Fruit fly (Drosophila melanogaster) whole organism, prepupa: ENCODE results near the gene CG31371.

Experiments used
- CG10631 ChIP-seq: fragments of 200-800 bp; sonication (Bioruptor generic); optimal IDR thresholded peaks from 2 replicates; lab custom pipeline; 2016; ENCODE audit warnings: missing biosample characterization, missing genetic modification characterization
- CG10669 ChIP-seq: fragments of 200-800 bp; sonication (Bioruptor generic); optimal IDR thresholded peaks from 3 replicates; lab custom pipeline; 2018; ENCODE audit warnings: missing biosample characterization, mild to moderate bottlenecking, missing genetic modification characterization, moderate library complexity
- CG11762 ChIP-seq: fragments of 200-800 bp; sonication (Bioruptor generic); optimal IDR thresholded peaks from 3 replicates; lab custom pipeline; 2016; ENCODE audit warnings: missing biosample characterization, missing genetic modification characterization; ENCODE audit not compliant: insufficient read depth
- CG11902 ChIP-seq: fragments of 200-800 bp; sonication (Bioruptor generic); optimal IDR thresholded peaks from 3 replicates; lab custom pipeline; 2016; ENCODE audit warnings: missing biosample characterization, missing genetic modification characterization
- CG15336 ChIP-seq: fragments of 200-800 bp; sonication (Bioruptor generic); IDR thresholded peaks from 2 replicates; pipeline ENCODE4 v1.3.6; 2022; ENCODE audit warnings: missing biosample characterization, missing genetic modification characterization
- CG1621 ChIP-seq: fragments of 200-800 bp; sonication (Bioruptor generic); optimal IDR thresholded peaks from 3 replicates; lab custom pipeline; 2018; ENCODE audit warnings: missing biosample characterization, mild to moderate bottlenecking, missing genetic modification characterization
- CG16779 ChIP-seq: fragments of 200-800 bp; sonication (Bioruptor generic); optimal IDR thresholded peaks from 3 replicates; lab custom pipeline; 2017; ENCODE audit warnings: missing biosample characterization, mild to moderate bottlenecking, missing genetic modification characterization
- CG3032 ChIP-seq: fragments of 200-800 bp; optimal IDR thresholded peaks from 2 replicates; lab custom pipeline; 2019; ENCODE audit warnings: missing biosample characterization, mild to moderate bottlenecking, missing genetic modification characterization, moderate library complexity
- CG31627 ChIP-seq: fragments of 200-800 bp; sonication (Bioruptor generic); optimal IDR thresholded peaks from 3 replicates; lab custom pipeline; 2016; ENCODE audit warnings: missing biosample characterization, missing genetic modification characterization
- CG32006 ChIP-seq: fragments of 200-800 bp; sonication (Bioruptor generic); optimal IDR thresholded peaks from 3 replicates; lab custom pipeline; 2017; ENCODE audit warnings: missing biosample characterization, mild to moderate bottlenecking, missing genetic modification characterization
- CG34406 ChIP-seq: fragments of 200-800 bp; sonication (Bioruptor generic); optimal IDR thresholded peaks from 3 replicates; lab custom pipeline; 2016; ENCODE audit warnings: missing biosample characterization, missing genetic modification characterization
- CG3919 ChIP-seq: fragments of 200-800 bp; sonication (Bioruptor generic); optimal IDR thresholded peaks from 3 replicates; lab custom pipeline; 2016; ENCODE audit warnings: missing biosample characterization, missing genetic modification characterization
- CG6792 ChIP-seq: fragments of 200-800 bp; sonication (Bioruptor generic); optimal IDR thresholded peaks from 3 replicates; lab custom pipeline; 2016; ENCODE audit warnings: missing biosample characterization, missing genetic modification characterization
- CG8119 ChIP-seq: fragments of 200-800 bp; sonication (Bioruptor generic); IDR thresholded peaks from 3 replicates; pipeline ENCODE4 v1.3.6; 2022; ENCODE audit warnings: missing biosample characterization, missing genetic modification characterization
- CG8319 ChIP-seq: fragments of 200-800 bp; sonication (Bioruptor generic); optimal IDR thresholded peaks from 3 replicates; lab custom pipeline; 2016; ENCODE audit warnings: missing biosample characterization, missing genetic modification characterization
- CG8632 ChIP-seq: fragments of 200-800 bp; sonication (Bioruptor generic); optimal IDR thresholded peaks from 3 replicates; lab custom pipeline; 2016; ENCODE audit warnings: missing biosample characterization, missing genetic modification characterization
- CG9139 ChIP-seq: fragments of 200-800 bp; sonication (Bioruptor generic); optimal IDR thresholded peaks from 3 replicates; lab custom pipeline; 2017; ENCODE audit warnings: missing biosample characterization, mild to moderate bottlenecking, missing genetic modification characterization
- Eip75B ChIP-seq: fragments of 200-800 bp; sonication (Bioruptor generic); optimal IDR thresholded peaks from 3 replicates; lab custom pipeline; 2016; ENCODE audit warnings: missing biosample characterization, missing genetic modification characterization
- Eip78C ChIP-seq: fragments of 200-800 bp; sonication (Bioruptor generic); peaks from one replicate; lab custom pipeline; 2016; ENCODE audit warnings: missing biosample characterization, missing genetic modification characterization
- Eip93F ChIP-seq: fragments of 200-800 bp; sonication (Bioruptor generic); optimal IDR thresholded peaks from 2 replicates; lab custom pipeline; 2016; ENCODE audit warnings: missing biosample characterization, mild to moderate bottlenecking, missing genetic modification characterization
- Ets96B ChIP-seq: fragments of 200-800 bp; optimal IDR thresholded peaks from 2 replicates; lab custom pipeline; 2019; ENCODE audit warnings: missing biosample characterization, mild to moderate bottlenecking, missing genetic modification characterization, moderate library complexity
- Gug ChIP-seq: fragments of 200-800 bp; sonication (Bioruptor generic); IDR thresholded peaks from 2 replicates; pipeline ENCODE4 v1.3.6; 2022; ENCODE audit warnings: missing biosample characterization, missing genetic modification characterization
- Hr38 ChIP-seq: sonication (Bioruptor generic); optimal IDR thresholded peaks from 2 replicates; lab custom pipeline; 2016; ENCODE audit warnings: missing biosample characterization, missing genetic modification characterization
- Hr39 ChIP-seq: fragments of 200-800 bp; sonication (Bioruptor generic); optimal IDR thresholded peaks from 2 replicates; lab custom pipeline; 2016; ENCODE audit warnings: missing biosample characterization, missing genetic modification characterization
- Hr4 ChIP-seq: fragments of 200-800 bp; sonication (Bioruptor generic); optimal IDR thresholded peaks from 3 replicates; lab custom pipeline; 2016; ENCODE audit warnings: missing biosample characterization, missing genetic modification characterization
- Lpt ChIP-seq: fragments of 200-800 bp; sonication (Bioruptor generic); optimal IDR thresholded peaks from 3 replicates; lab custom pipeline; 2016; ENCODE audit warnings: missing biosample characterization, missing genetic modification characterization
- Sox102F ChIP-seq: fragments of 200-800 bp; sonication (Bioruptor generic); optimal IDR thresholded peaks from 2 replicates; lab custom pipeline; 2016; ENCODE audit warnings: missing biosample characterization, mild to moderate bottlenecking, missing genetic modification characterization
- Sox15 ChIP-seq: fragments of 200-800 bp; sonication (Bioruptor generic); optimal IDR thresholded peaks from 3 replicates; lab custom pipeline; 2016; ENCODE audit warnings: missing biosample characterization, missing genetic modification characterization
- cyc ChIP-seq: fragments of 200-800 bp; sonication (Bioruptor generic); optimal IDR thresholded peaks from 3 replicates; lab custom pipeline; 2016; ENCODE audit warnings: missing biosample characterization, missing genetic modification characterization
- dac ChIP-seq: fragments of 200-800 bp; sonication (Bioruptor generic); optimal IDR thresholded peaks from 2 replicates; lab custom pipeline; 2017; ENCODE audit warnings: missing biosample characterization, mild to moderate bottlenecking, missing genetic modification characterization
- dsx ChIP-seq: fragments of 200-800 bp; optimal IDR thresholded peaks from 3 replicates; lab custom pipeline; 2019; ENCODE audit warnings: missing biosample characterization, mild to moderate bottlenecking, missing genetic modification characterization, moderate library complexity; ENCODE audit not compliant: poor library complexity, severe bottlenecking
- esn ChIP-seq: fragments of 200-800 bp; sonication (Bioruptor generic); optimal IDR thresholded peaks from 2 replicates; lab custom pipeline; 2016; ENCODE audit warnings: missing biosample characterization, mild to moderate bottlenecking, missing genetic modification characterization, moderate library complexity
- fd59A ChIP-seq: fragments of 200-800 bp; sonication (Bioruptor generic); optimal IDR thresholded peaks from 2 replicates; lab custom pipeline; 2017; ENCODE audit warnings: missing biosample characterization, mild to moderate bottlenecking, missing genetic modification characterization, missing genetic modification reagents
- fd85E ChIP-seq: fragments of 200-800 bp; sonication (Bioruptor generic); optimal IDR thresholded peaks from 3 replicates; lab custom pipeline; 2016; ENCODE audit warnings: missing biosample characterization, missing genetic modification characterization
- fkh ChIP-seq: fragments of 200-800 bp; sonication (Bioruptor generic); optimal IDR thresholded peaks from 3 replicates; lab custom pipeline; 2017; ENCODE audit warnings: missing biosample characterization, mild to moderate bottlenecking, missing genetic modification characterization, moderate library complexity
- lz ChIP-seq: fragments of 200-800 bp; sonication (Bioruptor generic); optimal IDR thresholded peaks from 3 replicates; lab custom pipeline; 2016; ENCODE audit warnings: missing biosample characterization, missing genetic modification characterization
- net ChIP-seq: fragments of 200-800 bp; sonication (Bioruptor generic); optimal IDR thresholded peaks from 3 replicates; lab custom pipeline; 2016; ENCODE audit warnings: missing biosample characterization, missing genetic modification characterization
- salr ChIP-seq, 2 experiments: fragments of 200-800 bp; sonication (Bioruptor generic); optimal IDR thresholded peaks; 3 replicates each; lab custom pipeline; 2016 to 2018; ENCODE audit warnings: missing biosample characterization in 2 of 2, missing genetic modification characterization in 2 of 2, mild to moderate bottlenecking in 1 of 2
- spab ChIP-seq: fragments of 200-800 bp; sonication (Bioruptor generic); optimal IDR thresholded peaks from 2 replicates; lab custom pipeline; 2017; ENCODE audit warnings: missing biosample characterization, mild to moderate bottlenecking, missing genetic modification characterization, missing genetic modification reagents
- ss ChIP-seq, 2 experiments: fragments of 200-800 bp; sonication (Bioruptor generic); optimal IDR thresholded peaks; 2 replicates in 1 of 2; 3 replicates in 1 of 2; lab custom pipeline; 2017 to 2018; ENCODE audit warnings: mild to moderate bottlenecking in 2 of 2, missing biosample characterization in 2 of 2, missing genetic modification characterization in 2 of 2, moderate library complexity in 1 of 2
- vri ChIP-seq: fragments of 200-800 bp; sonication (Bioruptor generic); optimal IDR thresholded peaks from 3 replicates; lab custom pipeline; 2016; ENCODE audit warnings: missing biosample characterization, mild to moderate bottlenecking, missing genetic modification characterization

The CG31371 gene

dm6 chr3R:30501174-30501573 is 2.1 kb downstream of the CG31371 start (continued):
- TF ChIP-seq cyc (GFP tag; lab: Kevin White, UChicago), result peak; percentile 76
- no peak for TF ChIP-seq Lpt (GFP tag; lab: Kevin White, UChicago)
- TF ChIP-seq Sox15 (GFP tag; lab: Kevin White, UChicago), result peak; percentile 48
- TF ChIP-seq CG8119 (GFP tag; lab: Robert Waterston, UW), result peak; percentile 73
- TF ChIP-seq fd85E (GFP tag; lab: Kevin White, UChicago), result no peak
- peak; percentile 20 for TF ChIP-seq fd59A (GFP tag; lab: Kevin White, UChicago)
- TF ChIP-seq CG6792, result peak; percentile 70
- TF ChIP-seq CG3032, result no peak
- peak; percentile 76 for TF ChIP-seq CG3919 (GFP tag; lab: Kevin White, UChicago)
- TF ChIP-seq Eip93F (GFP tag; lab: Kevin White, UChicago), result no peak
- no peak for TF ChIP-seq Ets96B (tag; lab: Kevin White, UChicago)
- TF ChIP-seq CG10669 (GFP tag; lab: Kevin White, UChicago), result peak; percentile 56
- peak; percentile 21 for TF ChIP-seq CG16779 (tag; lab: Kevin White, UChicago)
- no peak for TF ChIP-seq Eip78C (GFP tag; lab: Kevin White, UChicago)
- no peak for TF ChIP-seq dsx (GFP tag; lab: Kevin White, UChicago)
- TF ChIP-seq CG32006, result peak; percentile 73
- TF ChIP-seq dac (GFP tag; lab: Kevin White, UChicago), result no peak
- TF ChIP-seq ss (GFP tag; optimal IDR thresholded peaks at IDR 0.05; lab: Kevin White, UChicago), result no peak
- TF ChIP-seq CG10631 (GFP tag; lab: Kevin White, UChicago), result peak; percentile 62
- peak; percentile 53; the same call in 1 of the 2 replicates for TF ChIP-seq Gug
- no peak for TF ChIP-seq fkh
- TF ChIP-seq CG8319, result peak; percentile 28
- TF ChIP-seq CG8632, result peak; percentile 26
- TF ChIP-seq CG9139, result peak; percentile 16
- TF ChIP-seq CG15336 (GFP tag; lab: Robert Waterston, UW), result peak; percentile 72
- TF ChIP-seq spab (GFP tag; lab: Kevin White, UChicago), result peak; percentile 38
- TF ChIP-seq esn (GFP tag; lab: Kevin White, UChicago), result no peak
- peak; percentile 88 for TF ChIP-seq Hr39 (GFP tag; lab: Kevin White, UChicago)
- TF ChIP-seq Hr38 (GFP tag; lab: Kevin White, UChicago), result no peak
- TF ChIP-seq vri (GFP tag; lab: Kevin White, UChicago), result no peak
- TF ChIP-seq Hr4 (GFP tag; lab: Kevin White, UChicago), result peak; percentile 78
- peak; percentile 25 for TF ChIP-seq CG11762
- peak; percentile 54 for TF ChIP-seq CG34406
- peak; percentile 76 for TF ChIP-seq lz (GFP tag; lab: Kevin White, UChicago)
- peak; percentile 63 for TF ChIP-seq Eip75B (GFP tag; lab: Kevin White, UChicago)
- TF ChIP-seq salr (GFP tag; optimal IDR thresholded peaks at IDR 0.05; lab: Kevin White, UChicago), result peak; percentile 1 to 41
- TF ChIP-seq net (GFP tag; lab: Kevin White, UChicago), result peak; percentile 47
- TF ChIP-seq, all 60 proteins: peak for 46

- TF ChIP-seq fd59A (GFP tag; lab: Kevin White, UChicago), result no peak
- no peak for TF ChIP-seq CG11902
- no peak for TF ChIP-seq Lpt (GFP tag; lab: Kevin White, UChicago)
- no peak for TF ChIP-seq CG11762
- TF ChIP-seq CG9139, result no peak
- no peak for TF ChIP-seq CG31627 (GFP tag; lab: Kevin White, UChicago)
- no peak for TF ChIP-seq CG10631 (GFP tag; lab: Kevin White, UChicago)
- TF ChIP-seq Eip78C (GFP tag; lab: Kevin White, UChicago), result no peak
- no peak for TF ChIP-seq Eip93F (GFP tag; lab: Kevin White, UChicago)
- TF ChIP-seq Hr4 (GFP tag; lab: Kevin White, UChicago), result no peak
- TF ChIP-seq Sox102F (GFP tag; lab: Kevin White, UChicago), result no peak
- no peak for TF ChIP-seq CG1621
- TF ChIP-seq spab (GFP tag; lab: Kevin White, UChicago), result no peak
- no peak for TF ChIP-seq Eip75B (GFP tag; lab: Kevin White, UChicago)
- no peak for TF ChIP-seq CG3032
- TF ChIP-seq Hr39 (GFP tag; lab: Kevin White, UChicago), result no peak
- no peak for TF ChIP-seq CG16779 (tag; lab: Kevin White, UChicago)
- TF ChIP-seq CG15336 (GFP tag; lab: Robert Waterston, UW), result no peak
- TF ChIP-seq, all 60 proteins: peak for 0
Observed at dm6 chr3R:30500226-30500625, 3.1 kb downstream of the CG31371 start, which contains the start of gene PH4alphaNE1. Gene PH4alphaNE1 (minus strand): TSS chr3R:30500326.
